Worm (Caenorhabditis elegans): Measurements from ENCODE around the gene pgp-4.

The pgp-4 gene

DNA sequence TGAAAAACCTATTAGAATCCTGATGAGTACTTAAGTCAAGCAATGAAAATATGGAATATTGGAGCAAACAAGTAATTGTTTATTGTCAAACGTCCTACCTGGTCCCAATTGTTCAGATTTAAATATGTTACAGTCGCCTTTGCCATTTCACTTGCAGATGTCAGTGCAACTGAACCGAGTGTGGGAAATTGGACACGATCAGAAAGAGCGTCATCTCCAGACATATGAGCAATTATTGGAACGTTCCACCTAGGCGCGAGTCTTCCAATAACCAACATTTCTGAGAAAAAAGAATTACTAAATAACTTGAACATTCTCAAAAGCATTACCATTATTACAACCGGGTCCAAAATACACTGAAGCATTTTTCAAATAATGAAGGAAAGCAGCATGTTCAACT, 20.5 kb upstream of the pgp-4 start:
- TF ChIP-seq ztf-23 (GFP tag; IDR thresholded peaks at IDR 0.05) (no peak), ztf-29 (GFP tag; IDR thresholded peaks at IDR 0.05) (no peak), ref-1 (GFP tag; conservative IDR thresholded peaks at IDR 0.05) (no peak), tab-1 (GFP tag; IDR thresholded peaks at IDR 0.05) (no peak), cog-1 (tag; optimal IDR thresholded peaks at IDR 0.05) (no peak), T22C8.4 (GFP tag; IDR thresholded peaks at IDR 0.05) (no peak), klf-2 (GFP tag; conservative IDR thresholded peaks at IDR 0.05) (no peak), flt-1 (GFP tag; IDR thresholded peaks at IDR 0.05) (no peak), med-1 (GFP tag; optimal IDR thresholded peaks at IDR 0.05; ENCODE audit: insufficient read depth) (no peak)

DNA sequence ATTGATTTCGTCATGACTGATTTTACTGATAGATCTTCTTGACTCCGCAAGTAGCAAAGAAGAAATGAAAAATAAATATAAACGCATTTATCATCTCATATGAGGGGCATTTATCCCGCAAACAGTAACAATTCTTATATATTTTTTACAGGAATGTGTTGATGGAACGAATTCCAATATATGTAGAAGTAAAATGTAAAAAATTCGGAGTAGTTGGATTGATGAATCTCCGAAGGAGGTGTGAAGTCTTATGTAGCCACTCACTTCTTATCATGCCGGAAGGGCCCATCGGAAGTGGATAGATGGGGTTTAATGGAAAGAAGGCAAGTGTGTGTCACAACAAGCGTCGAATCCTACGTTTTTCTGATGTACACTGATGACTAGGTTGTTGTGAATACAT, 19.8 kb upstream of the pgp-4 start, which contains the start of gene gcy-9:
Gene gcy-9, minus strand, starts transcription at position 101 of the 400 bp plus-strand sequence.
- TF ChIP-seq ztf-29 (GFP tag; IDR thresholded peaks at IDR 0.05), result no peak
- TF ChIP-seq klf-2 (GFP tag; conservative IDR thresholded peaks at IDR 0.05), result no peak
- TF ChIP-seq med-1 (GFP tag; optimal IDR thresholded peaks at IDR 0.05; ENCODE audit: insufficient read depth), result no peak
- no peak for TF ChIP-seq tab-1 (GFP tag; IDR thresholded peaks at IDR 0.05)
- TF ChIP-seq ztf-23 (GFP tag; IDR thresholded peaks at IDR 0.05), result no peak
- no peak for TF ChIP-seq flt-1 (GFP tag; IDR thresholded peaks at IDR 0.05)
- TF ChIP-seq ref-1 (GFP tag; conservative IDR thresholded peaks at IDR 0.05), result no peak
- no peak for TF ChIP-seq T22C8.4 (GFP tag; IDR thresholded peaks at IDR 0.05)
- TF ChIP-seq cog-1 (tag; optimal IDR thresholded peaks at IDR 0.05), result no peak

DNA sequence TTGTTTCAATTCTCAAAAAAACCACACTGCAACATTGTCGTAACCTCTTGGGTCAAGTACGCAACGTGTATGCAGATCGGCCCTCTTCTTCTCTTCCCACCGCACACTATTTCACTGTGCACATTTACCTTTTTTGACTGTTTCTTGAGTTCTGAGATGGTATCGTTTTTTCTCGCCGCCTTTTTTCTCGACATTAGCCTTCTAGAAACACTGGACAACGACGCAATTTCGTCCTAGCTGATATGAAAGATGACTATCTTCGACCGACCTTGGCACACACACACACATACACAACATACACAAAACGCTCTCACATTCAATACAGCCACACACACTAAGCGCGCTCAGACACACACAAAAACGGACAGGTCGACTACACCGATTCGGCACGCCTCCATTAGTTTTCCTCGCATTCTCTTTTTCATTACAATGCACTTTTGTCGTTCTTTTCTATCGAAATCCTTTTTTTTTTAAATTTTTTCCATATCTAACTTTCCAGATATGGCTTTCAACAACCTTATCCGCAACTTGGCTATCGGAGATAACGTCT, 18.2 kb upstream of the pgp-4 start, which contains the start of gene aco-1:
Gene aco-1, plus strand, starts transcription at position 500 of the 550 bp plus-strand sequence.
- TF ChIP-seq ztf-23 (GFP tag; IDR thresholded peaks at IDR 0.05) (no peak), flt-1 (GFP tag; IDR thresholded peaks at IDR 0.05) (no peak), tab-1 (GFP tag; IDR thresholded peaks at IDR 0.05) (no peak), klf-2 (GFP tag; conservative IDR thresholded peaks at IDR 0.05) (no peak), cog-1 (tag; optimal IDR thresholded peaks at IDR 0.05) (no peak), ref-1 (GFP tag; conservative IDR thresholded peaks at IDR 0.05) (no peak), ztf-29 (GFP tag; IDR thresholded peaks at IDR 0.05) (no peak), T22C8.4 (GFP tag; IDR thresholded peaks at IDR 0.05) (no peak), med-1 (GFP tag; optimal IDR thresholded peaks at IDR 0.05; ENCODE audit: insufficient read depth) (no peak)

DNA sequence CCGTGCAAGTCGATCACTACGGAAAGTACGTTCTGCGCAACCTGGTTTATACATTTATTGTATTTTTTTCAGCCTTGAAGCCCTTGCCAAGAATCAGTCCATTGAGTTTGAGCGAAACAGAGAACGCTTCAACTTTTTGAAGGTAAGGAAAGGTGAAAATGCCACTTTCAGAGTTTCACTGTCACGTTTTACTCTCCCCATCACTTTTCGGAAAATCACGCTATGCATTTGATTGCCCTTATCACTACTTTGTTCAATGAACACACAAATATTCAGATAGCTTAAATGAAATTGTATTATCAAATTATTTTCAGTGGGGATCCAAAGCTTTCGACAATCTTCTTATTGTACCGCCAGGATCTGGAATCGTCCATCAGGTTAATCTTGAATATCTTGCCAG, 17.1 kb upstream of the pgp-4 start:
- no peak for TF ChIP-seq T22C8.4 (GFP tag; IDR thresholded peaks at IDR 0.05)

DNA sequence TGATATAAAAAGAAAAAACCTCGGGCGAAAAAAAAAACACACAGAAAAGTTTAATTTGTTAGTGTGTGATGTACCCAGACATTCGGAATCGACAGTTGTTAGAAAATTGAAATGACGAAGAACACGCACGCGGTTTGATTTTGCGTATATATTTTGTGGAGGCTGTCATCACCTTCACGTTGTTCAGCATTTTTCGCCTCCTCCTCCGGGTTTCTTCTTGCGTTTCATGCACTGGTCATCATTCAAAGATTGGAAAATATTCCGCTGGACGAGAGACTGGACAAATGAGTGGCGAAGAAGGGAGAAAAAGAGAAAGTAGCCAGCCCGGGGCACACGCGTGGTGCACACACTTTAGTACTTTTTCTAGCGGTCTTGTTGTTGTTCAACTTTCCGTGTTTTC, 12.7 kb upstream of the pgp-4 start:
- TF ChIP-seq med-1 (GFP tag; optimal IDR thresholded peaks at IDR 0.05; ENCODE audit: insufficient read depth), result no peak
- no peak for TF ChIP-seq ztf-23 (GFP tag; IDR thresholded peaks at IDR 0.05)
- no peak for TF ChIP-seq ref-1 (GFP tag; conservative IDR thresholded peaks at IDR 0.05)
- no peak for TF ChIP-seq cog-1 (tag; optimal IDR thresholded peaks at IDR 0.05)
- no peak for TF ChIP-seq klf-2 (GFP tag; conservative IDR thresholded peaks at IDR 0.05)
- no peak for TF ChIP-seq tab-1 (GFP tag; IDR thresholded peaks at IDR 0.05)
- TF ChIP-seq flt-1 (GFP tag; IDR thresholded peaks at IDR 0.05), result no peak
- TF ChIP-seq T22C8.4 (GFP tag; IDR thresholded peaks at IDR 0.05), result no peak
- TF ChIP-seq ztf-29 (GFP tag; IDR thresholded peaks at IDR 0.05), result no peak

DNA sequence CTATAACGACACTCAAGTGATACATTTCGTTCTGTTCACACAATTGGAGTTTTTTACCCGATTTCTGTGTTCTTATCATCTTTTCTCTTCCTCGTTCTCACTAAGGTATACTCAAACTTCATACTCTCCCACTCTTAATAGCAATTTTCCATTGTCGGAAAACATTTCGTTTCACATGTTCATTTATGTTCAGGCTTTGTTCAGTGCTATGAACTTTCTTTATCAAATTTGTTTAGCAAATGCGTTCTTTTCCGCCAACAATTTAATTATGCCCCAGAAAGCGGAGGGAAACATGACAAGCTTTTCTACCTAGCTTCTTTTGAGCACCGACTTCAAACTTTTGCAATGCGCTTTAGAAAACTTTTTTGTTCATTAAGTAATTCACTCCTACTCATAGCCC, 12.1 kb upstream of the pgp-4 start:
- TF ChIP-seq med-1 (GFP tag; optimal IDR thresholded peaks at IDR 0.05; ENCODE audit: insufficient read depth) (no peak), cog-1 (tag; optimal IDR thresholded peaks at IDR 0.05) (no peak), ref-1 (GFP tag; conservative IDR thresholded peaks at IDR 0.05) (no peak), tab-1 (GFP tag; IDR thresholded peaks at IDR 0.05) (no peak), T22C8.4 (GFP tag; IDR thresholded peaks at IDR 0.05) (no peak), klf-2 (GFP tag; conservative IDR thresholded peaks at IDR 0.05) (no peak), flt-1 (GFP tag; IDR thresholded peaks at IDR 0.05) (no peak), ztf-29 (GFP tag; IDR thresholded peaks at IDR 0.05) (no peak), ztf-23 (GFP tag; IDR thresholded peaks at IDR 0.05) (no peak)

DNA sequence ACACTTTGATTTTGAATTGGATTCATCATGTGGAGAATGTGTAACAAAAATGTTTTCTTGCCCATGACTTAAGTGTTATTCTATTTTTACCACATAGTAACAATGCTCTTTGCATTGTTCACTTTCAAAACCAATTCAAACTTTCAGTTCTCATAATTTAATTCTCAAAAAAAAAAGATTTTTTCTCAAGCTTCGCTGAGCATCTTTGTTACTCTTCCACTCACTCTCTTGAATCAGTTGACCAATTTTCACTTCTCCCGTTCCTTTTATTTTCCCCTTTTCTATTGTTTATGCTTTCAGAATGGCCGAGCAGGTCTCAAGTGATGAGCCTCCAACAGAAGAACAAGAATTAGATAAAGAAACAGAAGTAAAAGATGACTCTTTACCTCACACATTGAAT, 11.5 kb upstream of the pgp-4 start, which contains the start of gene oct-2:
Gene oct-2, plus strand, starts transcription at position 301 of the 400 bp plus-strand sequence.
- TF ChIP-seq flt-1 (GFP tag; IDR thresholded peaks at IDR 0.05) (no peak), tab-1 (GFP tag; IDR thresholded peaks at IDR 0.05) (no peak), ztf-23 (GFP tag; IDR thresholded peaks at IDR 0.05) (no peak), ref-1 (GFP tag; conservative IDR thresholded peaks at IDR 0.05) (no peak), cog-1 (tag; optimal IDR thresholded peaks at IDR 0.05) (no peak), ztf-29 (GFP tag; IDR thresholded peaks at IDR 0.05) (no peak), med-1 (GFP tag; optimal IDR thresholded peaks at IDR 0.05; ENCODE audit: insufficient read depth) (no peak)

DNA sequence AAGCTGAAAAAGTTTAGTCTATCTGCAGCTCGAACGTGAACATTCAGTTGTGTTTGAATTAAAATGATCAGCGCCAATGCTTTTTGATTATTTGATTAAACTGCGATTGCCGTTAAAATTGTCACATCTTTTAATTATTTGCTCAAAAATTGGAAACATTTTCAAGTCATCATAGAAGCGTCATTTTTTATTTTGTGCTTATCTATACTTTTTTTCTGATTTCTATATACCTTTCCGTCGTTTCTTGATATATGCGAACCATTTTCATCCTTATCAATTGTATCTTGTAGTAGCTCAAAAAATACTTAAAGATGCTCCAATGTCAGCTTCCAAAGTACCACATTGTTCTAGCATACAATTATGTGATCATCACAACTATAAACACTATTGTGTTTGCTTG, 6.3 kb upstream of the pgp-4 start:
- no peak for TF ChIP-seq ref-1 (GFP tag; conservative IDR thresholded peaks at IDR 0.05)

DNA sequence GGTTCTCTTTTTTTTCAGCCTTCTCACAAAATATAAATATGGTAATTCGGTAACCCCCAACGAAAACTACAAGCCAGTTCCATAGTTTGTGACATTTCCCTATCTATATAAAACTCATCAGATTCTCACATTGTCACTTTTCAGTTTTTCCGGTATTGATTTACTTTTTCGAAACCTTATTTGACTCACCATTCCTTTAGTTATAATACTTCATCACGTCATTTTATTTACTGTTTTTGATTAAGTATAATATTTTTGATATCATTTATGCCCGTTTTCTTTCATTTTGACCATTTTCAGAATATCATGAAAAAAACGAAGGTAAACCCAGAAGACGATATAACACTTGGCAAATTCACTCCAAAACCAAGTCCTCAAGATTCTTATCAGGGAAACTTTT, 5.8 kb upstream of the pgp-4 start, which contains the start of gene pgp-3:
Gene pgp-3, plus strand, starts transcription at position 301 of the 400 bp plus-strand sequence.
- TF ChIP-seq ref-1 (GFP tag; conservative IDR thresholded peaks at IDR 0.05) (no peak), flt-1 (GFP tag; IDR thresholded peaks at IDR 0.05) (no peak), cog-1 (tag; optimal IDR thresholded peaks at IDR 0.05) (no peak), klf-2 (GFP tag; conservative IDR thresholded peaks at IDR 0.05) (no peak), ztf-29 (GFP tag; IDR thresholded peaks at IDR 0.05) (no peak), T22C8.4 (GFP tag; IDR thresholded peaks at IDR 0.05) (no peak)

DNA sequence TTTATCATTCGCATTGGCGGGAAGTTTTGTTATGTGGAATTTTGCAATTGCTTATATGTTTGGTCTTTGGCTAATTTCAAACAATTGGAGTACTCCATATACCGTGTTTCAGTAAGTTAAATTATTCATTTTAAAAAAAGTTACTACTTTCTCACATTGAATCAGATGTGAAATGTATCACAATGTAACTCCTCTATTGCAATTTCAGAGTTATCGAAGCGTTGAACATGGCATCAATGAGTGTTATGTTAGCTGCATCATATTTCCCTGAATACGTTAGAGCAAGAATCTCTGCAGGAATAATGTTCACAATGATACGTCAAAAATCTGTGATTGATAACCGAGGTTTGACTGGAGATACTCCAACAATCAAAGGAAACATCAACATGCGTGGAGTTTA, 1.8 kb upstream of the pgp-4 start:
- TF ChIP-seq klf-2 (GFP tag; conservative IDR thresholded peaks at IDR 0.05) (no peak), tab-1 (GFP tag; IDR thresholded peaks at IDR 0.05) (no peak), flt-1 (GFP tag; IDR thresholded peaks at IDR 0.05) (no peak), cog-1 (tag; optimal IDR thresholded peaks at IDR 0.05) (no peak), ztf-23 (GFP tag; IDR thresholded peaks at IDR 0.05) (no peak), ref-1 (GFP tag; conservative IDR thresholded peaks at IDR 0.05) (no peak), ztf-29 (GFP tag; IDR thresholded peaks at IDR 0.05) (no peak), T22C8.4 (GFP tag; IDR thresholded peaks at IDR 0.05) (no peak), med-1 (GFP tag; optimal IDR thresholded peaks at IDR 0.05; ENCODE audit: insufficient read depth) (no peak)

Measured in whole organism, midembryonic.